Worm (Caenorhabditis elegans): ENCODE results near the gene R07C3.13.

- TF ChIP-seq ama-1 (optimal IDR thresholded peaks at IDR 0.05): no peak
- TF ChIP-seq pes-1 (GFP tag; IDR thresholded peaks at IDR 0.05): no peak
- TF ChIP-seq ceh-13 (GFP tag; optimal IDR thresholded peaks at IDR 0.05): no peak
- TF ChIP-seq hnd-1 (tag; optimal IDR thresholded peaks at IDR 0.05): no peak
- TF ChIP-seq F13C5.2 (tag; optimal IDR thresholded peaks at IDR 0.05): no peak
- TF ChIP-seq tbx-37 (GFP tag; conservative IDR thresholded peaks at IDR 0.05): no peak
- no peak for TF ChIP-seq hmg-4 (GFP tag; optimal IDR thresholded peaks at IDR 0.05)
Observed at ce11 chrII:913222-913722, 14.0 kb downstream of the R07C3.13 start, which contains the start of gene fbxc-33.
